Fruit fly (Drosophila melanogaster) whole organism, embryonic: ENCODE data around the gene ihog.

Source experiments
- Abd-B ChIP-seq: fragments of 200-800 bp; sonication (Bioruptor generic); optimal IDR thresholded peaks from 2 replicates; lab custom pipeline; 2018; ENCODE audit warnings: missing biosample characterization, mild to moderate bottlenecking, missing genetic modification characterization, moderate library complexity
- Awh ChIP-seq: fragments of 200-800 bp; sonication (Bioruptor generic); IDR thresholded peaks from 2 replicates; pipeline ENCODE4, ENCODE4 v1.3.6; 2022; ENCODE audit warnings: missing biosample characterization, missing genetic modification characterization
- CG10267 ChIP-seq: fragments of 200-800 bp; sonication (Bioruptor generic); optimal IDR thresholded peaks from 2 replicates; lab custom pipeline; 2018; ENCODE audit warnings: missing biosample characterization, mild to moderate bottlenecking, missing genetic modification characterization, moderate library complexity
- CG12236 ChIP-seq: fragments of 200-800 bp; sonication (Bioruptor generic); optimal IDR thresholded peaks from 2 replicates; lab custom pipeline; 2016; ENCODE audit warnings: missing biosample characterization, missing genetic modification characterization
- CG12299 ChIP-seq: fragments of 200-800 bp; sonication (Bioruptor generic); optimal IDR thresholded peaks from 2 replicates; lab custom pipeline; 2018; ENCODE audit warnings: missing biosample characterization, mild to moderate bottlenecking, missing genetic modification characterization
- CG12391 ChIP-seq: fragments of 200-800 bp; sonication (Bioruptor generic); optimal IDR thresholded peaks from 3 replicates; lab custom pipeline; 2018; ENCODE audit warnings: missing biosample characterization, mild to moderate bottlenecking, missing genetic modification characterization, moderate library complexity
- CG12659 ChIP-seq: fragments of 200-800 bp; sonication (Bioruptor generic); optimal IDR thresholded peaks from 3 replicates; lab custom pipeline; 2017; ENCODE audit warnings: mild to moderate bottlenecking, missing biosample characterization, missing genetic modification reagents, missing genetic modification characterization
- CG12744 ChIP-seq: fragments of 200-800 bp; sonication (Bioruptor generic); optimal IDR thresholded peaks from 2 replicates; lab custom pipeline; 2016; ENCODE audit warnings: missing biosample characterization, missing genetic modification characterization
- CG15011 ChIP-seq: fragments of 200-800 bp; sonication (Bioruptor generic); optimal IDR thresholded peaks from 3 replicates; lab custom pipeline; 2018; ENCODE audit warnings: missing biosample characterization, mild to moderate bottlenecking, missing genetic modification characterization
- CG15073 ChIP-seq: fragments of 200-800 bp; sonication (Bioruptor generic); optimal IDR thresholded peaks from 2 replicates; lab custom pipeline; 2016; ENCODE audit warnings: missing biosample characterization, missing genetic modification characterization
- CG1647 ChIP-seq: fragments of 200-800 bp; sonication (Bioruptor generic); optimal IDR thresholded peaks from 3 replicates; lab custom pipeline; 2016; ENCODE audit warnings: missing biosample characterization, missing genetic modification characterization
- CG17186 ChIP-seq: fragments of 200-800 bp; sonication (Bioruptor generic); optimal IDR thresholded peaks from 3 replicates; lab custom pipeline; 2017; ENCODE audit warnings: missing biosample characterization, missing genetic modification reagents, missing genetic modification characterization
- CG17829 ChIP-seq: fragments of 200-800 bp; optimal IDR thresholded peaks from 2 replicates; lab custom pipeline; 2019; ENCODE audit warnings: missing biosample characterization, mild to moderate bottlenecking, missing genetic modification characterization, moderate library complexity
- CG18011 ChIP-seq: fragments of 200-800 bp; sonication (Bioruptor generic); optimal IDR thresholded peaks from 2 replicates; lab custom pipeline; 2017; ENCODE audit warnings: missing biosample characterization, missing genetic modification characterization, mild to moderate bottlenecking, moderate library complexity, missing genotype
- CG1832 ChIP-seq: fragments of 200-800 bp; sonication (Bioruptor generic); optimal IDR thresholded peaks from 2 replicates; lab custom pipeline; 2017; ENCODE audit warnings: missing biosample characterization, mild to moderate bottlenecking, missing genetic modification characterization, inconsistent platforms
- CG18764 ChIP-seq: fragments of 200-800 bp; sonication (Bioruptor generic); optimal IDR thresholded peaks from 3 replicates; lab custom pipeline; 2016; ENCODE audit warnings: missing biosample characterization, missing genetic modification characterization
- CG2199 ChIP-seq: fragments of 200-800 bp; sonication (Bioruptor generic); IDR thresholded peaks from 3 replicates; pipeline ENCODE4 v1.3.6; 2022; ENCODE audit warnings: missing biosample characterization, missing genetic modification characterization
- CG3281 ChIP-seq: fragments of 200-800 bp; sonication (Bioruptor generic); optimal IDR thresholded peaks from 3 replicates; lab custom pipeline; 2017; ENCODE audit warnings: missing biosample characterization, mild to moderate bottlenecking, missing genetic modification characterization
- CG4730 ChIP-seq: fragments of 200-800 bp; sonication (Bioruptor generic); IDR thresholded peaks from 2 replicates; pipeline ENCODE4 v1.3.6; 2022; ENCODE audit warnings: missing biosample characterization, missing genetic modification characterization
- CG6175 ChIP-seq: fragments of 200-800 bp; sonication (Bioruptor generic); IDR thresholded peaks from 3 replicates; pipeline ENCODE4 v1.3.6; 2022; ENCODE audit warnings: missing biosample characterization, missing genetic modification characterization
- CG6254 ChIP-seq: fragments of 200-800 bp; sonication (Bioruptor generic); optimal IDR thresholded peaks from 3 replicates; lab custom pipeline; 2017; ENCODE audit warnings: mild to moderate bottlenecking, missing biosample characterization, missing genetic modification reagents, missing genetic modification characterization
- CG7987 ChIP-seq: fragments of 200-800 bp; sonication (Bioruptor generic); optimal IDR thresholded peaks from 2 replicates; lab custom pipeline; 2018; ENCODE audit warnings: missing biosample characterization, mild to moderate bottlenecking, missing genetic modification characterization, moderate library complexity
- CG9797 ChIP-seq: fragments of 200-800 bp; sonication (Bioruptor generic); optimal IDR thresholded peaks from 3 replicates; lab custom pipeline; 2018; ENCODE audit warnings: missing biosample characterization, mild to moderate bottlenecking, missing genetic modification characterization
- Ets97D ChIP-seq: fragments of 200-800 bp; sonication (Bioruptor generic); optimal IDR thresholded peaks from 3 replicates; lab custom pipeline; 2016; ENCODE audit warnings: missing biosample characterization, missing genetic modification characterization
- HLH4C ChIP-seq: fragments of 200-800 bp; sonication (Bioruptor generic); IDR thresholded peaks from 3 replicates; pipeline ENCODE4 v1.3.6; 2022; ENCODE audit warnings: missing biosample characterization, missing genetic modification characterization; ENCODE audit not compliant: partially characterized antibody
- Hmx ChIP-seq: fragments of 200-800 bp; sonication (Bioruptor generic); optimal IDR thresholded peaks from 2 replicates; lab custom pipeline; 2016; ENCODE audit warnings: missing biosample characterization, missing genetic modification characterization
- Hr3 ChIP-seq: fragments of 200-800 bp; sonication (Bioruptor generic); optimal IDR thresholded peaks from 3 replicates; lab custom pipeline; 2016; ENCODE audit warnings: missing biosample characterization, missing genetic modification characterization
- Hr51 ChIP-seq, 2 experiments: fragments of 200-800 bp; sonication (Bioruptor generic); optimal IDR thresholded peaks; 2 replicates in 1 of 2; 3 replicates in 1 of 2; lab custom pipeline; 2016 to 2018; ENCODE audit warnings: missing biosample characterization in 2 of 2, missing genetic modification characterization in 2 of 2, mild to moderate bottlenecking in 1 of 2, moderate library complexity in 1 of 2
- Jarid2 ChIP-seq: fragments of 200-800 bp; sonication (Bioruptor generic); optimal IDR thresholded peaks from 3 replicates; lab custom pipeline; 2017; ENCODE audit warnings: mild to moderate bottlenecking, missing biosample characterization, missing genetic modification reagents, missing genetic modification characterization
- Mad ChIP-seq: fragments of 200-800 bp; sonication (Bioruptor generic); optimal IDR thresholded peaks from 2 replicates; lab custom pipeline; 2016; ENCODE audit warnings: missing biosample characterization, missing genetic modification characterization
- Meics ChIP-seq: fragments of 200-800 bp; sonication (Bioruptor generic); optimal IDR thresholded peaks from 2 replicates; lab custom pipeline; 2017; ENCODE audit warnings: missing biosample characterization, mild to moderate bottlenecking, missing genetic modification characterization
- Mrtf ChIP-seq: fragments of 200-800 bp; sonication (Bioruptor generic); IDR thresholded peaks from 3 replicates; pipeline ENCODE4 v1.3.6; 2022; ENCODE audit warnings: missing biosample characterization, missing genetic modification characterization
- Nf-YB ChIP-seq: fragments of 200-800 bp; sonication (Bioruptor generic); optimal IDR thresholded peaks from 3 replicates; lab custom pipeline; 2019; ENCODE audit warnings: missing biosample characterization, mild to moderate bottlenecking, missing genetic modification characterization, moderate library complexity
- PHDP ChIP-seq: fragments of 200-800 bp; sonication (Bioruptor generic); optimal IDR thresholded peaks from 3 replicates; lab custom pipeline; 2018; ENCODE audit warnings: missing biosample characterization, mild to moderate bottlenecking, missing genetic modification characterization, moderate library complexity
- Poxn ChIP-seq: fragments of 200-800 bp; sonication (Bioruptor generic); IDR thresholded peaks from 2 replicates; pipeline ENCODE4 v1.3.6; 2022; ENCODE audit warnings: missing biosample characterization, missing genetic modification characterization
- Ravus ChIP-seq: fragments of 200-800 bp; sonication (Bioruptor generic); IDR thresholded peaks from 2 replicates; pipeline ENCODE4 v1.3.6; 2022; ENCODE audit warnings: missing biosample characterization, missing genetic modification characterization
- YL-1 ChIP-seq: fragments of 200-800 bp; sonication (Bioruptor generic); optimal IDR thresholded peaks from 3 replicates; lab custom pipeline; 2017; ENCODE audit warnings: missing biosample characterization, mild to moderate bottlenecking, missing genetic modification characterization
- ac ChIP-seq: fragments of 200-800 bp; sonication (Bioruptor generic); optimal IDR thresholded peaks from 3 replicates; lab custom pipeline; 2017; ENCODE audit warnings: missing biosample characterization, mild to moderate bottlenecking, missing genetic modification characterization
- amos ChIP-seq: fragments of 200-800 bp; sonication (Bioruptor generic); IDR thresholded peaks from 2 replicates; pipeline ENCODE4 v1.3.6; 2022; ENCODE audit warnings: missing biosample characterization, missing genetic modification characterization; ENCODE audit not compliant: partially characterized antibody
- bab2 ChIP-seq: fragments of 200-800 bp; sonication (Bioruptor generic); optimal IDR thresholded peaks from 2 replicates; lab custom pipeline; 2016; ENCODE audit warnings: missing biosample characterization, missing genetic modification characterization
- br ChIP-seq: fragments of >200 bp; optimal IDR thresholded peaks from 2 replicates; lab custom pipeline; 2017
- exex ChIP-seq: fragments of 200-800 bp; sonication (Bioruptor generic); optimal IDR thresholded peaks from 4 replicates; lab custom pipeline; 2018; ENCODE audit warnings: missing biosample characterization, mild to moderate bottlenecking, missing genetic modification characterization, moderate library complexity
- ftz-f1 ChIP-seq: fragments of 200-800 bp; sonication (Bioruptor generic); optimal IDR thresholded peaks from 2 replicates; lab custom pipeline; 2016; ENCODE audit warnings: missing biosample characterization, missing genetic modification characterization
- h ChIP-seq: fragments of >200 bp; optimal IDR thresholded peaks from 2 replicates; lab custom pipeline; 2017
- her ChIP-seq: fragments of 200-800 bp; sonication (Bioruptor generic); optimal IDR thresholded peaks from 2 replicates; lab custom pipeline; 2016; ENCODE audit warnings: missing biosample characterization, missing genetic modification characterization
- org-1 ChIP-seq: fragments of 200-800 bp; sonication (Bioruptor generic); optimal IDR thresholded peaks from 2 replicates; lab custom pipeline; 2017; ENCODE audit warnings: missing biosample characterization, missing genetic modification characterization
- seq ChIP-seq: fragments of 200-800 bp; sonication (Bioruptor generic); IDR thresholded peaks from 2 replicates; pipeline ENCODE4 v1.3.6; 2022; ENCODE audit warnings: missing biosample characterization, missing genetic modification characterization
- slou ChIP-seq: fragments of 200-800 bp; sonication (Bioruptor generic); optimal IDR thresholded peaks from 3 replicates; lab custom pipeline; 2016; ENCODE audit warnings: missing biosample characterization, missing genetic modification characterization
- trem ChIP-seq: fragments of 200-800 bp; optimal IDR thresholded peaks from 3 replicates; lab custom pipeline; 2019; ENCODE audit warnings: missing biosample characterization, mild to moderate bottlenecking, missing genetic modification characterization, moderate library complexity
- vfl ChIP-seq: fragments of 200-800 bp; sonication (Bioruptor generic); optimal IDR thresholded peaks from 2 replicates; lab custom pipeline; 2016; ENCODE audit warnings: missing biosample characterization, missing genetic modification characterization
- wdn ChIP-seq: fragments of 200-800 bp; sonication (Bioruptor generic); IDR thresholded peaks from 2 replicates; pipeline ENCODE4 v1.3.6; 2022; ENCODE audit warnings: missing biosample characterization, missing genetic modification characterization
- zen2 ChIP-seq: fragments of 200-800 bp; sonication (Bioruptor generic); IDR thresholded peaks from 3 replicates; pipeline ENCODE4 v1.3.6; 2022; ENCODE audit warnings: missing biosample characterization, missing genetic modification characterization; ENCODE audit not compliant: partially characterized antibody

Gene ihog

DNA sequence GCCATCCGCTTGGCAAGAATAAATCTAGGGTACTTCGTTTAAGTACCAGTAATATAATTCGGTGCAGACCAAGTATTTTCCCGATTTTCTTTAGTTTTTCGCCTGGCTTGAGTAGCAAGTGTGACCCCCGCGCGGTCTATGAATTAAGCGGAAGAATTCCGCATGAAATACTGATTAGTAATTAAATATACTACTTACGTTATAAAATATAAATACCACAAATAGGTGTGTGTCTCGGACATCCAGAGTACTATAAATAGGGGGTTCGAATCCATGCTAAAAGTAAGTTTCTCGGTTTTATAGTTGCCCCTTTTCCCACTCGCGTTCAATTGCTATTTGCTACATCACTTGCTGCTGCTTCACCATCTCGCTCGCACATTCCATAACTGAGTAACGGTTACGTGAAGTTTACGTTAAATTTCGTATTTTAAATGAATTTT is 23.0 kb upstream of the ihog start, which contains the start of gene snRNP-U1-70K (continued):
- TF ChIP-seq slou (GFP tag; lab: Kevin White, UChicago) (no peak), CG9797 (GFP tag; lab: Kevin White, UChicago) (peak; percentile 94), CG18011 (GFP tag; lab: Kevin White, UChicago) (peak; percentile 98), Hr51 (GFP tag; optimal IDR thresholded peaks at IDR 0.05; lab: Kevin White, UChicago) (no peak), trem (tag; lab: Kevin White, UChicago) (peak; percentile 81), ac (no peak), CG15073 (GFP tag; lab: Kevin White, UChicago) (no peak), wdn (no peak), h (no peak), seq (GFP tag; lab: Robert Waterston, UW) (no peak), bab2 (GFP tag; lab: Kevin White, UChicago) (no peak), CG12391 (tag; lab: Kevin White, UChicago) (peak; percentile 45), CG12299 (tag; lab: Kevin White, UChicago) (no peak), CG4730 (GFP tag; lab: Robert Waterston, UW) (no peak), vfl (GFP tag; lab: Kevin White, UChicago) (no peak), her (GFP tag; lab: Kevin White, UChicago) (no peak), CG12659 (GFP tag; lab: Kevin White, UChicago) (peak; percentile 64), CG15011 (GFP tag; lab: Kevin White, UChicago) (no peak), CG7987 (no peak), br (lab: Kevin White, UChicago) (no peak), CG17829 (peak; percentile 53), Poxn (GFP tag; lab: Robert Waterston, UW) (no peak), exex (tag; lab: Kevin White, UChicago) (no peak), Awh (GFP tag; lab: Robert Waterston, UW) (peak; percentile 33; the same call in 1 of the 2 replicates), Hmx (GFP tag; lab: Kevin White, UChicago) (no peak), Meics (GFP tag; lab: Kevin White, UChicago) (no peak), Ets97D (GFP tag; lab: Kevin White, UChicago) (peak; percentile 46), ftz-f1 (GFP tag; lab: Kevin White, UChicago) (no peak), Ravus (GFP tag; lab: Robert Waterston, UW) (no peak), CG3281 (no peak), CG10267 (peak; percentile 62), CG1647 (GFP tag; lab: Kevin White, UChicago) (no peak), Nf-YB (no peak), Mrtf (no peak), Jarid2 (GFP tag; lab: Kevin White, UChicago) (no peak), CG12744 (GFP tag; lab: Kevin White, UChicago) (no peak), org-1 (GFP tag; lab: Kevin White, UChicago) (no peak), CG6254 (GFP tag; lab: Kevin White, UChicago) (no peak), CG17186 (GFP tag; lab: Kevin White, UChicago) (peak; percentile 1), HLH4C (GFP tag; lab: Robert Waterston, UW) (no peak), CG1832 (GFP tag; lab: Kevin White, UChicago) (peak; percentile 35), CG2199 (GFP tag; lab: Robert Waterston, UW) (no peak), Abd-B (GFP tag; lab: Kevin White, UChicago) (peak; percentile 52), Mad (peak; percentile 43), PHDP (no peak), amos (peak; percentile 43), CG12236 (GFP tag; lab: Kevin White, UChicago) (no peak), YL-1 (GFP tag; lab: Kevin White, UChicago) (peak; percentile 86), CG6175 (GFP tag; lab: Robert Waterston, UW) (no peak), zen2 (GFP tag; lab: Robert Waterston, UW) (no peak), Hr3 (GFP tag; lab: Kevin White, UChicago) (no peak), CG18764 (no peak)
